Fruit fly (Drosophila melanogaster) whole organism, embryonic: ENCODE results near the gene CG34039.

Experiments used
- Abd-B ChIP-seq: fragments of 200-800 bp; sonication (Bioruptor generic); optimal IDR thresholded peaks from 2 replicates; lab custom pipeline; 2018; ENCODE audit warnings: missing biosample characterization, mild to moderate bottlenecking, missing genetic modification characterization, moderate library complexity
- Bdp1 ChIP-seq: fragments of 200-800 bp; sonication (Bioruptor generic); optimal IDR thresholded peaks from 3 replicates; lab custom pipeline; 2016; ENCODE audit warnings: missing biosample characterization, missing genetic modification characterization
- CG10959 ChIP-seq: fragments of 200-800 bp; sonication (Bioruptor generic); IDR thresholded peaks from 2 replicates; pipeline ENCODE4 v1.3.6; 2022; ENCODE audit warnings: missing biosample characterization, missing genetic modification characterization
- CG14710 ChIP-seq: fragments of 200-800 bp; sonication (Bioruptor generic); optimal IDR thresholded peaks from 3 replicates; lab custom pipeline; 2019; ENCODE audit warnings: missing biosample characterization, mild to moderate bottlenecking, missing genetic modification characterization, moderate library complexity
- CG18476 ChIP-seq: fragments of 200-800 bp; sonication (Bioruptor generic); optimal IDR thresholded peaks from 2 replicates; lab custom pipeline; 2016; ENCODE audit warnings: missing biosample characterization, mild to moderate bottlenecking, missing genetic modification characterization
- CG34224 ChIP-seq: fragments of 200-800 bp; sonication (Bioruptor generic); IDR thresholded peaks from 3 replicates; pipeline ENCODE4 v1.3.6; 2022; ENCODE audit warnings: missing biosample characterization, missing genetic modification characterization; ENCODE audit not compliant: partially characterized antibody
- Mrtf ChIP-seq: fragments of 200-800 bp; sonication (Bioruptor generic); IDR thresholded peaks from 3 replicates; pipeline ENCODE4 v1.3.6; 2022; ENCODE audit warnings: missing biosample characterization, missing genetic modification characterization
- ems ChIP-seq: fragments of 200-800 bp; sonication (Bioruptor generic); optimal IDR thresholded peaks from 3 replicates; lab custom pipeline; 2016; ENCODE audit warnings: missing biosample characterization, missing genetic modification characterization
- grau ChIP-seq: fragments of 200-800 bp; optimal IDR thresholded peaks from 3 replicates; lab custom pipeline; 2019; ENCODE audit warnings: missing biosample characterization, mild to moderate bottlenecking, missing genetic modification characterization, moderate library complexity
- jing ChIP-seq: fragments of 200-800 bp; sonication (Bioruptor generic); optimal IDR thresholded peaks from 2 replicates; lab custom pipeline; 2018; ENCODE audit warnings: missing biosample characterization, mild to moderate bottlenecking, missing genetic modification characterization
- lola ChIP-seq, 3 experiments: fragments of >200 bp in 2 of 3; fragments of 200-800 bp in 1 of 3; sonication (Bioruptor generic) in 1 of 3; optimal IDR thresholded peaks; 2 replicates each; lab custom pipeline; 2017 to 2019; ENCODE audit warnings: missing biosample characterization in 3 of 3, missing genetic modification characterization in 3 of 3, mild to moderate bottlenecking in 1 of 3, moderate library complexity in 1 of 3
- maf-S ChIP-seq: fragments of 200-800 bp; sonication (Bioruptor generic); optimal IDR thresholded peaks from 2 replicates; lab custom pipeline; 2016; ENCODE audit warnings: missing biosample characterization, missing genetic modification characterization
- nom ChIP-seq: fragments of 200-800 bp; sonication (Bioruptor generic); optimal IDR thresholded peaks from 2 replicates; lab custom pipeline; 2017; ENCODE audit warnings: missing biosample characterization, missing genetic modification characterization, mild to moderate bottlenecking, moderate library complexity, missing genetic modification reagents
- row ChIP-seq: fragments of 200-800 bp; sonication (Bioruptor generic); IDR thresholded peaks from 3 replicates; pipeline ENCODE4 v1.3.6; 2022; ENCODE audit warnings: missing biosample characterization, missing genetic modification characterization

dm6 chr3L:14580294-14580693 lies 20.5 kb downstream of the CG34039 start:
- TF ChIP-seq ems (GFP tag; lab: Kevin White, UChicago) (no peak), grau (tag; lab: Kevin White, UChicago) (no peak), Bdp1 (GFP tag; lab: Kevin White, UChicago) (no peak), nom (GFP tag; lab: Kevin White, UChicago) (no peak), row (no peak), Abd-B (GFP tag; lab: Kevin White, UChicago) (no peak), CG34224 (no peak), CG14710 (no peak), CG18476 (GFP tag; lab: Kevin White, UChicago) (no peak), maf-S (GFP tag; lab: Kevin White, UChicago) (no peak), lola (GFP tag; optimal IDR thresholded peaks at IDR 0.05; lab: Kevin White, UChicago) (no peak), CG10959 (no peak), Mrtf (GFP tag; lab: Robert Waterston, UW) (no peak), jing (GFP tag; lab: Kevin White, UChicago) (no peak)
